Worm (Caenorhabditis elegans): Measurements from ENCODE around the gene C03A3.3.

DNA sequence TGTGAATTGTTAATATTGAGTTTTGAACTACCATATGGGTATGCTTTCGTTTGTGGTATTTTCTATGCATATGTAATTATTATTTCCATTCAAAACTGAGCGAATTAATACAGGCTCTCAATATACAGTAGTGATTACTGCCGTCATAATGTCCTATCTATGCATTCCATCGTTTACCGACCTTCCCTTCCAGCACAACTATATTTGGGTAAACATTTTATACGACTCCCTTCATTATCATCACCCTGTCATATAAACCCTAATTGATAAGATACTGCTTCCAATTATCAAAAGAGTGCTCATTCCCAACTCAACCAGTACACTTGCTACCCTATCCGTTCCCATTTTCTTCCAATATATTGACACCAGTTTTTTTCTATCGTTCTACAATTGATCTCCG lies 21.1 kb upstream of the C03A3.3 start:
- TF ChIP-seq fkh-10 (GFP tag; optimal IDR thresholded peaks at IDR 0.05) (no peak), ama-1 (optimal IDR thresholded peaks at IDR 0.05) (no peak), npax-4 (tag; optimal IDR thresholded peaks at IDR 0.05) (no peak), zip-5 (tag; optimal IDR thresholded peaks at IDR 0.05) (no peak), pros-1 (tag; optimal IDR thresholded peaks at IDR 0.05) (no peak), F13H6.1 (tag; optimal IDR thresholded peaks at IDR 0.05) (no peak), sox-4 (tag; optimal IDR thresholded peaks at IDR 0.05) (no peak), pat-9 (tag; optimal IDR thresholded peaks at IDR 0.05) (no peak), pha-4 (tag; optimal IDR thresholded peaks at IDR 0.05) (no peak), C38D4.7 (GFP tag; optimal IDR thresholded peaks at IDR 0.05) (no peak), ceh-45 (GFP tag; IDR thresholded peaks at IDR 0.05) (no peak), ceh-14 (tag; optimal IDR thresholded peaks at IDR 0.05) (no peak), ceh-6 (GFP tag; optimal IDR thresholded peaks at IDR 0.05) (no peak), mec-3 (tag; optimal IDR thresholded peaks at IDR 0.05; ENCODE audit: borderline replicate concordance) (no peak)

Measured in whole organism, late embryonic.